Fruit fly (Drosophila melanogaster): ENCODE results near the gene CG4022.

dm6 chr3L:9366850-9367430 is 43.7 kb downstream of the CG4022 start, which contains the start of the genes Klp67A and CG4452:
- TF ChIP-seq CG4496 (GFP tag; IDR thresholded peaks at IDR 0.05) (no peak), CG34367 (tag; optimal IDR thresholded peaks at IDR 0.05) (no peak), Pif1A (GFP tag; optimal IDR thresholded peaks at IDR 0.05) (no peak)
